Worm (Caenorhabditis elegans): ENCODE data around the gene gst-36.

Gene gst-36

ce11 chrX:9882112-9882511 lies 19.4 kb upstream of the gst-36 start, which contains the start of gene glo-1:
glo-1 (minus strand) TSS chrX:9882212.
- TF ChIP-seq hnd-1 (tag; optimal IDR thresholded peaks at IDR 0.05): no peak
- no peak for TF ChIP-seq tbx-11 (GFP tag; IDR thresholded peaks at IDR 0.05)
- TF ChIP-seq pes-1 (GFP tag; IDR thresholded peaks at IDR 0.05): no peak
- no peak for TF ChIP-seq scrt-1 (GFP tag; IDR thresholded peaks at IDR 0.05)
- TF ChIP-seq aly-1 (tag; optimal IDR thresholded peaks at IDR 0.05): no peak
- no peak for TF ChIP-seq ceh-36 (tag; optimal IDR thresholded peaks at IDR 0.05)
- TF ChIP-seq B0310.2 (tag; optimal IDR thresholded peaks at IDR 0.05): no peak
- TF ChIP-seq tbx-37 (GFP tag; conservative IDR thresholded peaks at IDR 0.05): no peak
- no peak for TF ChIP-seq flt-1 (GFP tag; IDR thresholded peaks at IDR 0.05)
- TF ChIP-seq hmg-4 (GFP tag; optimal IDR thresholded peaks at IDR 0.05): no peak
- TF ChIP-seq ets-7 (tag; optimal IDR thresholded peaks at IDR 0.05): no peak
- no peak for TF ChIP-seq hmbx-1 (tag; optimal IDR thresholded peaks at IDR 0.05)
- no peak for TF ChIP-seq F13C5.2 (tag; optimal IDR thresholded peaks at IDR 0.05)
- no peak for TF ChIP-seq ceh-13 (GFP tag; optimal IDR thresholded peaks at IDR 0.05)
- no peak for TF ChIP-seq ama-1 (optimal IDR thresholded peaks at IDR 0.05)
- no peak for TF ChIP-seq tra-4 (tag; optimal IDR thresholded peaks at IDR 0.05)

- TF ChIP-seq hmg-4 (GFP tag; optimal IDR thresholded peaks at IDR 0.05) (no peak), aly-1 (tag; optimal IDR thresholded peaks at IDR 0.05) (no peak), ceh-13 (GFP tag; optimal IDR thresholded peaks at IDR 0.05) (no peak), pes-1 (GFP tag; IDR thresholded peaks at IDR 0.05) (no peak), sea-1 (GFP tag; conservative IDR thresholded peaks at IDR 0.05) (no peak)
Observed at ce11 chrX:9877117-9877516, 14.4 kb upstream of the gst-36 start, which contains the start of gene R07B1.9. R07B1.9 (plus strand) TSS chrX:9877417.

ce11 chrX:9872554-9872953 lies 9.8 kb upstream of the gst-36 start, which contains the start of gene R07B1.8:
R07B1.8 (minus strand) TSS chrX:9872654.
- TF ChIP-seq hmg-4 (GFP tag; optimal IDR thresholded peaks at IDR 0.05) (no peak), hmbx-1 (tag; optimal IDR thresholded peaks at IDR 0.05) (no peak), flt-1 (GFP tag; IDR thresholded peaks at IDR 0.05) (no peak), ceh-13 (GFP tag; optimal IDR thresholded peaks at IDR 0.05) (no peak)

DNA sequence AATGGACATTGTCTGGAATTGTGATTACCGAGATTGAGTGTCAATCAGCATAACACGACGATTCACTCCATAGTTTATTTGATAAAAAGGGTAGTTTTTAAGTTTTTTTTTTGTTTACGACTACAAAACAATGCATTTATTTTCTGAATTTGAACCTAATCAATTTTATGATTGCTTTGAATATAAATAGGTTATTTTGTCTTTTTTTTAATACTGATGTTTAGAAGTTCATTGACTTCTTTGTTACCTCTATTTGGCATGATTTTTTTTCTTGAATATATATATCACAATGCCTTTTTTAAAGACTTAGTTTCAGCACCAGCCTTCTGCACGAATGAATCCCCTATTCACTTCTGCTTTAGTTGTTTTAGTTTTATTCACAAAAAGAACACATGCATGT lies 6.8 kb upstream of the gst-36 start, which contains the start of gene R07B1.13:
Gene R07B1.13, plus strand, starts transcription at position 301 of the 400 bp plus-strand sequence.
- TF ChIP-seq tbx-37 (GFP tag; conservative IDR thresholded peaks at IDR 0.05) (no peak), hmbx-1 (tag; optimal IDR thresholded peaks at IDR 0.05) (no peak), pes-1 (GFP tag; IDR thresholded peaks at IDR 0.05) (no peak), hnd-1 (tag; optimal IDR thresholded peaks at IDR 0.05) (no peak), aly-1 (tag; optimal IDR thresholded peaks at IDR 0.05) (no peak), scrt-1 (GFP tag; IDR thresholded peaks at IDR 0.05) (no peak), tra-4 (tag; optimal IDR thresholded peaks at IDR 0.05) (no peak), F13C5.2 (tag; optimal IDR thresholded peaks at IDR 0.05) (no peak), ama-1 (optimal IDR thresholded peaks at IDR 0.05) (no peak), ceh-13 (GFP tag; optimal IDR thresholded peaks at IDR 0.05) (no peak), ceh-36 (tag; optimal IDR thresholded peaks at IDR 0.05) (no peak), tbx-11 (GFP tag; IDR thresholded peaks at IDR 0.05) (no peak), sea-1 (GFP tag; conservative IDR thresholded peaks at IDR 0.05) (no peak), hmg-4 (GFP tag; optimal IDR thresholded peaks at IDR 0.05) (no peak), ets-7 (tag; optimal IDR thresholded peaks at IDR 0.05) (no peak), flt-1 (GFP tag; IDR thresholded peaks at IDR 0.05) (no peak)

- TF ChIP-seq ceh-13 (GFP tag; optimal IDR thresholded peaks at IDR 0.05) (no peak), tra-4 (tag; optimal IDR thresholded peaks at IDR 0.05) (no peak), ets-7 (tag; optimal IDR thresholded peaks at IDR 0.05) (no peak), B0310.2 (tag; optimal IDR thresholded peaks at IDR 0.05) (no peak), sea-1 (GFP tag; conservative IDR thresholded peaks at IDR 0.05) (no peak), hmbx-1 (tag; optimal IDR thresholded peaks at IDR 0.05) (no peak), tbx-11 (GFP tag; IDR thresholded peaks at IDR 0.05) (no peak), ceh-36 (tag; optimal IDR thresholded peaks at IDR 0.05) (no peak), aly-1 (tag; optimal IDR thresholded peaks at IDR 0.05) (no peak), hnd-1 (tag; optimal IDR thresholded peaks at IDR 0.05) (no peak), F13C5.2 (tag; optimal IDR thresholded peaks at IDR 0.05) (no peak), scrt-1 (GFP tag; IDR thresholded peaks at IDR 0.05) (no peak), flt-1 (GFP tag; IDR thresholded peaks at IDR 0.05) (no peak), tbx-37 (GFP tag; conservative IDR thresholded peaks at IDR 0.05) (no peak), ama-1 (optimal IDR thresholded peaks at IDR 0.05) (no peak), hmg-4 (GFP tag; optimal IDR thresholded peaks at IDR 0.05) (no peak)
Observed at ce11 chrX:9868820-9869219, 6.1 kb upstream of the gst-36 start, which contains the start of gene R07B1.7. R07B1.7 (plus strand) TSS chrX:9869120.

DNA sequence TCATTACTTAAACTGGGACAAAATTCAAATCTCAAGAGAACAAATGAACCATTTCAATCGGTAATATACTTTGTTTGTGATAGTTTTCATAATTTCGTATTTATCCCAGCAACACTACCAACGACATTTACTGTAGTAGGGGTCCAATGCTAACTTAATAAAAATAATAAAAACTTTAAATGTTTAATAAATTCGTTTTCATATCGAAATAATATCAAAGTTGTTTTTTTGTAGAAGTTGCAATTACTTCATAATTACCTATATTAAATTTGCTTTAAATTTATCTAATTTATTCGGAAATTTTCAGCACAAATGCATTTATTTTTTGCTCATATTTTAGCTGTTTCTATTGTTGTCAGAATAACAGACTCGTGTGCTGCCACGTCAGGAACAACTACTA lies 3.6 kb upstream of the gst-36 start, which contains the start of gene R07B1.6:
Gene R07B1.6, plus strand, starts transcription at position 301 of the 400 bp plus-strand sequence.
- TF ChIP-seq hnd-1 (tag; optimal IDR thresholded peaks at IDR 0.05) (no peak), ets-7 (tag; optimal IDR thresholded peaks at IDR 0.05) (no peak), B0310.2 (tag; optimal IDR thresholded peaks at IDR 0.05) (no peak), F13C5.2 (tag; optimal IDR thresholded peaks at IDR 0.05) (no peak), tra-4 (tag; optimal IDR thresholded peaks at IDR 0.05) (no peak), aly-1 (tag; optimal IDR thresholded peaks at IDR 0.05) (no peak), ceh-13 (GFP tag; optimal IDR thresholded peaks at IDR 0.05) (no peak), ama-1 (optimal IDR thresholded peaks at IDR 0.05) (no peak), sea-1 (GFP tag; conservative IDR thresholded peaks at IDR 0.05) (no peak), ceh-36 (tag; optimal IDR thresholded peaks at IDR 0.05) (no peak), tbx-11 (GFP tag; IDR thresholded peaks at IDR 0.05) (no peak), pes-1 (GFP tag; IDR thresholded peaks at IDR 0.05) (no peak), scrt-1 (GFP tag; IDR thresholded peaks at IDR 0.05) (no peak), hmg-4 (GFP tag; optimal IDR thresholded peaks at IDR 0.05) (no peak), hmbx-1 (tag; optimal IDR thresholded peaks at IDR 0.05) (no peak), tbx-37 (GFP tag; conservative IDR thresholded peaks at IDR 0.05) (no peak), flt-1 (GFP tag; IDR thresholded peaks at IDR 0.05) (no peak)

DNA sequence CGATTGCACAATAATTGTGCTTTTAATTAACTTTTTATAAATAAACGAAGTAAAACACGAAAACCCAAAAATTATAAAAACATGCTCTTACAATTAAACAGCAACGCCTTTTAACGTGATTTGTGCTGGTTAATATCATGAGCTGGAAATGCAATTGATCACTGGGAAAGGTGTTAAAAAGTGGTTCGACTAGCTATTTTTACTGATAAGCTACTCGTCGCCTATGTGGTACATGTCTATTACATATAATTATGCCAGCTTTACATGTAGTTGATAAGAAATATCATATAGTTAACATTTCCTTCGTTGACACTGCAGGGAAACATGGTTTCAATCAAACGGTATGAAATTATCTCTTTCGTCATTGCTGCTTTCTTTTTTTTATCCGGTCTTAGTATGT lies 4.7 kb downstream of the gst-36 start, which contains the start of gene scav-5:
Gene scav-5, plus strand, starts transcription at position 297 of the 400 bp plus-strand sequence.
- no peak for TF ChIP-seq hnd-1 (tag; optimal IDR thresholded peaks at IDR 0.05)
- no peak for TF ChIP-seq tbx-37 (GFP tag; conservative IDR thresholded peaks at IDR 0.05)
- TF ChIP-seq hmbx-1 (tag; optimal IDR thresholded peaks at IDR 0.05): no peak
- no peak for TF ChIP-seq ceh-36 (tag; optimal IDR thresholded peaks at IDR 0.05)
- no peak for TF ChIP-seq tbx-11 (GFP tag; IDR thresholded peaks at IDR 0.05)
- no peak for TF ChIP-seq ets-7 (tag; optimal IDR thresholded peaks at IDR 0.05)
- no peak for TF ChIP-seq sea-1 (GFP tag; conservative IDR thresholded peaks at IDR 0.05)
- TF ChIP-seq ama-1 (optimal IDR thresholded peaks at IDR 0.05): no peak
- no peak for TF ChIP-seq pes-1 (GFP tag; IDR thresholded peaks at IDR 0.05)

All from whole organism, early embryonic.